Fruit fly (Drosophila melanogaster) whole organism, embryonic: ENCODE data around the gene RpL4.

Source experiments
- ATbp ChIP-seq: fragments of 200-800 bp; sonication (Bioruptor generic); optimal IDR thresholded peaks from 2 replicates; lab custom pipeline; 2017; ENCODE audit warnings: missing biosample characterization, mild to moderate bottlenecking, missing genetic modification characterization, missing genetic modification reagents
- Aef1 ChIP-seq: fragments of 200-800 bp; sonication (Bioruptor generic); IDR thresholded peaks from 3 replicates; pipeline ENCODE4 v1.3.6; 2022; ENCODE audit warnings: missing biosample characterization, missing genetic modification characterization
- Asciz ChIP-seq: fragments of 200-800 bp; sonication (Bioruptor generic); optimal IDR thresholded peaks from 2 replicates; lab custom pipeline; 2017; ENCODE audit warnings: missing biosample characterization, mild to moderate bottlenecking, missing genetic modification characterization, missing genetic modification reagents
- Bgb ChIP-seq: fragments of 200-800 bp; sonication (Bioruptor generic); IDR thresholded peaks from 2 replicates; pipeline ENCODE4 v1.3.6; 2022; ENCODE audit warnings: missing biosample characterization, missing genetic modification characterization; ENCODE audit not compliant: partially characterized antibody
- CG1024 ChIP-seq: fragments of 200-800 bp; sonication (Bioruptor generic); IDR thresholded peaks from 2 replicates; pipeline ENCODE4 v1.3.6; 2022; ENCODE audit warnings: missing biosample characterization, missing genetic modification characterization
- CG10543 ChIP-seq: fragments of 200-800 bp; sonication (Bioruptor generic); optimal IDR thresholded peaks from 3 replicates; lab custom pipeline; 2017; ENCODE audit warnings: missing biosample characterization, mild to moderate bottlenecking, missing genetic modification characterization, moderate library complexity
- CG13287 ChIP-seq: fragments of 200-800 bp; sonication (Bioruptor generic); IDR thresholded peaks from 2 replicates; pipeline ENCODE4 v1.3.6; 2022; ENCODE audit warnings: missing biosample characterization, missing genetic modification characterization; ENCODE audit not compliant: partially characterized antibody
- CG13624 ChIP-seq: fragments of 200-800 bp; sonication (Bioruptor generic); optimal IDR thresholded peaks from 2 replicates; lab custom pipeline; 2016; ENCODE audit warnings: missing biosample characterization, missing genetic modification characterization
- CG16863 ChIP-seq: fragments of 200-800 bp; sonication (Bioruptor generic); optimal IDR thresholded peaks from 3 replicates; lab custom pipeline; 2016; ENCODE audit warnings: missing biosample characterization, missing genetic modification characterization
- CG17359 ChIP-seq: fragments of 200-800 bp; sonication (Bioruptor generic); optimal IDR thresholded peaks from 3 replicates; lab custom pipeline; 2018; ENCODE audit warnings: missing biosample characterization, mild to moderate bottlenecking, missing genetic modification characterization, moderate library complexity
- CG17385 ChIP-seq: fragments of 200-800 bp; sonication (Bioruptor generic); optimal IDR thresholded peaks from 3 replicates; lab custom pipeline; 2018; ENCODE audit warnings: missing biosample characterization, mild to moderate bottlenecking, missing genetic modification characterization
- CG18599 ChIP-seq: fragments of 200-800 bp; sonication (Bioruptor generic); optimal IDR thresholded peaks from 3 replicates; lab custom pipeline; 2017; ENCODE audit warnings: missing biosample characterization, missing genetic modification characterization, mild to moderate bottlenecking, moderate library complexity, missing genetic modification reagents
- CG2116 ChIP-seq: fragments of 200-800 bp; sonication (Bioruptor generic); optimal IDR thresholded peaks from 3 replicates; lab custom pipeline; 2018; ENCODE audit warnings: missing biosample characterization, mild to moderate bottlenecking, missing genetic modification characterization
- CG34376 ChIP-seq: fragments of 200-800 bp; sonication (Bioruptor generic); optimal IDR thresholded peaks from 2 replicates; lab custom pipeline; 2018; ENCODE audit warnings: missing biosample characterization, mild to moderate bottlenecking, missing genetic modification characterization
- CG34422 ChIP-seq: fragments of 200-800 bp; sonication (Bioruptor generic); IDR thresholded peaks from 3 replicates; pipeline ENCODE4 v1.3.6; 2022; ENCODE audit warnings: missing biosample characterization, missing genetic modification characterization
- CG43689 ChIP-seq: fragments of 200-800 bp; sonication (Bioruptor generic); IDR thresholded peaks from 2 replicates; pipeline ENCODE4 v1.3.6; 2022; ENCODE audit warnings: missing biosample characterization, missing genetic modification characterization
- CG4617 ChIP-seq: fragments of 200-800 bp; sonication (Bioruptor generic); optimal IDR thresholded peaks from 3 replicates; lab custom pipeline; 2016; ENCODE audit warnings: missing biosample characterization, missing genetic modification characterization, borderline replicate concordance
- CG6175 ChIP-seq: fragments of 200-800 bp; sonication (Bioruptor generic); IDR thresholded peaks from 3 replicates; pipeline ENCODE4 v1.3.6; 2022; ENCODE audit warnings: missing biosample characterization, missing genetic modification characterization
- CG7786 ChIP-seq: fragments of 200-800 bp; sonication (Bioruptor generic); optimal IDR thresholded peaks from 2 replicates; lab custom pipeline; 2016; ENCODE audit warnings: missing biosample characterization, missing genetic modification characterization
- CG9876 ChIP-seq: fragments of 200-800 bp; sonication (Bioruptor generic); optimal IDR thresholded peaks from 2 replicates; lab custom pipeline; 2016; ENCODE audit warnings: missing biosample characterization, missing genetic modification characterization
- D ChIP-seq, 2 experiments: fragments of 200-800 bp in 1 of 2; fragments of >200 bp in 1 of 2; sonication (Bioruptor generic) in 1 of 2; optimal IDR thresholded peaks; 2 replicates in 1 of 2; 3 replicates in 1 of 2; lab custom pipeline; 2017; ENCODE audit warnings: mild to moderate bottlenecking in 1 of 2, missing biosample characterization in 1 of 2, missing genetic modification characterization in 1 of 2, missing genetic modification reagents in 1 of 2
- ERR ChIP-seq: fragments of 200-800 bp; sonication (Bioruptor generic); optimal IDR thresholded peaks from 2 replicates; lab custom pipeline; 2016; ENCODE audit warnings: missing biosample characterization, missing genetic modification characterization
- Gug ChIP-seq: fragments of 200-800 bp; sonication (Bioruptor generic); IDR thresholded peaks from 4 replicates; pipeline ENCODE4 v1.3.6; 2022; ENCODE audit warnings: missing biosample characterization, missing genetic modification characterization
- H2.0 ChIP-seq: fragments of 200-800 bp; sonication (Bioruptor generic); IDR thresholded peaks from 2 replicates; pipeline ENCODE4 v1.3.6; 2022; ENCODE audit warnings: missing biosample characterization, missing genetic modification characterization
- Jarid2 ChIP-seq: fragments of 200-800 bp; sonication (Bioruptor generic); optimal IDR thresholded peaks from 3 replicates; lab custom pipeline; 2017; ENCODE audit warnings: mild to moderate bottlenecking, missing biosample characterization, missing genetic modification reagents, missing genetic modification characterization
- MBD-R2 ChIP-seq: fragments of 200-800 bp; sonication (Bioruptor generic); IDR thresholded peaks from 2 replicates; pipeline ENCODE4 v1.3.6; 2022; ENCODE audit warnings: missing biosample characterization, missing genetic modification characterization
- MESR4 ChIP-seq: fragments of 200-800 bp; sonication (Bioruptor generic); optimal IDR thresholded peaks from 2 replicates; lab custom pipeline; 2018; ENCODE audit warnings: missing biosample characterization, mild to moderate bottlenecking, missing genetic modification characterization, moderate library complexity
- Meics ChIP-seq: fragments of 200-800 bp; sonication (Bioruptor generic); optimal IDR thresholded peaks from 2 replicates; lab custom pipeline; 2017; ENCODE audit warnings: missing biosample characterization, mild to moderate bottlenecking, missing genetic modification characterization
- NFAT ChIP-seq: fragments of 200-800 bp; sonication (Bioruptor generic); IDR thresholded peaks from 2 replicates; pipeline ENCODE4 v1.3.6; 2022; ENCODE audit warnings: missing biosample characterization, missing genetic modification characterization
- Pdp1 ChIP-seq, 2 experiments: fragments of 200-800 bp; sonication (Bioruptor generic); optimal IDR thresholded peaks; 3 replicates each; lab custom pipeline; 2016; ENCODE audit warnings: missing biosample characterization in 2 of 2, missing genetic modification characterization in 2 of 2, mild to moderate bottlenecking in 1 of 2, moderate library complexity in 1 of 2
- Sry-β ChIP-seq: fragments of 200-800 bp; sonication (Bioruptor generic); optimal IDR thresholded peaks from 2 replicates; lab custom pipeline; 2018; ENCODE audit warnings: missing biosample characterization, mild to moderate bottlenecking, missing genetic modification characterization, moderate library complexity
- bab2 ChIP-seq: fragments of 200-800 bp; sonication (Bioruptor generic); optimal IDR thresholded peaks from 2 replicates; lab custom pipeline; 2016; ENCODE audit warnings: missing biosample characterization, missing genetic modification characterization
- chinmo ChIP-seq: fragments of 200-800 bp; sonication (Bioruptor generic); IDR thresholded peaks from 4 replicates; pipeline ENCODE4 v1.3.6; 2022; ENCODE audit warnings: missing biosample characterization, missing genetic modification characterization; ENCODE audit not compliant: partially characterized antibody
- corto ChIP-seq: fragments of 200-800 bp; sonication (Bioruptor generic); optimal IDR thresholded peaks from 2 replicates; lab custom pipeline; 2016; ENCODE audit warnings: missing biosample characterization, mild to moderate bottlenecking, missing genetic modification characterization, moderate library complexity
- ind ChIP-seq: fragments of 200-800 bp; sonication (Bioruptor generic); optimal IDR thresholded peaks from 3 replicates; lab custom pipeline; 2016; ENCODE audit warnings: missing biosample characterization, missing genetic modification characterization
- kah ChIP-seq: fragments of 200-800 bp; sonication (Bioruptor generic); optimal IDR thresholded peaks from 2 replicates; lab custom pipeline; 2018; ENCODE audit warnings: missing biosample characterization, mild to moderate bottlenecking, missing genetic modification characterization
- lab ChIP-seq: fragments of 200-800 bp; sonication (Bioruptor generic); optimal IDR thresholded peaks from 3 replicates; lab custom pipeline; 2017; ENCODE audit warnings: missing biosample characterization, missing genetic modification characterization, mild to moderate bottlenecking, moderate library complexity, missing genetic modification reagents
- pfk ChIP-seq: fragments of 200-800 bp; sonication (Bioruptor generic); optimal IDR thresholded peaks from 2 replicates; lab custom pipeline; 2018; ENCODE audit warnings: missing biosample characterization, mild to moderate bottlenecking, missing genetic modification characterization, moderate library complexity
- slou ChIP-seq: fragments of 200-800 bp; sonication (Bioruptor generic); optimal IDR thresholded peaks from 3 replicates; lab custom pipeline; 2016; ENCODE audit warnings: missing biosample characterization, missing genetic modification characterization
- sug ChIP-seq: fragments of 200-800 bp; optimal IDR thresholded peaks from 2 replicates; lab custom pipeline; 2019; ENCODE audit warnings: missing biosample characterization, mild to moderate bottlenecking, missing genetic modification characterization, moderate library complexity
- tio ChIP-seq: fragments of 200-800 bp; sonication (Bioruptor generic); optimal IDR thresholded peaks from 2 replicates; lab custom pipeline; 2017; ENCODE audit warnings: missing biosample characterization, missing genetic modification characterization, inconsistent platforms
- twi ChIP-seq: fragments of 200-800 bp; optimal IDR thresholded peaks from 2 replicates; lab custom pipeline; 2019; ENCODE audit warnings: missing biosample characterization, mild to moderate bottlenecking, missing genetic modification characterization, moderate library complexity
- usp ChIP-seq: fragments of >200 bp; optimal IDR thresholded peaks from 2 replicates; lab custom pipeline; 2017; ENCODE audit warnings: missing biosample characterization, missing genetic modification characterization
- zen ChIP-seq: fragments of 200-800 bp; sonication (Bioruptor generic); optimal IDR thresholded peaks from 3 replicates; lab custom pipeline; 2018; ENCODE audit warnings: missing biosample characterization, mild to moderate bottlenecking, missing genetic modification characterization, moderate library complexity

Gene RpL4

DNA sequence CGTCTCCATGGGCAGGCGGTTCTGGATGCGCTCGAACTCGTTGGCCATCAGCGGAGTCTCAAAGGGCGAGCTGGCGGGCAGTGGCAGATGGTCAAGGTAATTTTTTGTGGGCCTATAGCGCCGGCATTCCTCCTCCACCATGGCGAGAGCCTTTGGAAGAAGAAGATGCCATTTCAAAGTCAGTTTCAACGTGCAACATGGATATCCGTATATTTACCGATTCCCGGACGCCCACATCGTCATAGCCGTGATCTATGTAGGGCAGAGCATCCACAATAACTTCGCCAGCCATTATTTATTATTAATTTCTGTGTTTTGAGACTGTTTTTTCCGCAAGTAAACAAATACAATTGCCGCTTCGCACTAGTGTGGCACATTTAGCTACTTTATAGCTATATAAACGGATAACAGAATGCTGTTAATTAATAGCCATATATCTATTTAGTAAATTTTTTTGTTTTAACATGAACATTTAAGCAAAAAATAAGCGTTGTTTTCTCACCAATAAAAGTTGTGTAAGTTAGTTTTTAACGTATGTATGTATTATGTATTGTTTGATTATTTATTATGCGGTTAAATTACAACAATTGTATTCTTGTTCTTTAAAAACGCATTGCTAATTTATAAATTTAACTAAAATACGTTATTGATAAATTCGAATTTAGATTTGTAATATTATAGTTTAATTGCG lies 494 bp upstream of the RpL4 start, which contains the start of gene BCAS2:
Gene BCAS2, minus strand, starts transcription at position 375 of the 691 bp plus-strand sequence.
- TF ChIP-seq Sry-β = peak; percentile 89
- no peak for TF ChIP-seq D (optimal IDR thresholded peaks at IDR 0.05; lab: Kevin White, UChicago)
- no peak for TF ChIP-seq D (GFP tag; optimal IDR thresholded peaks at IDR 0.05; lab: Kevin White, UChicago)
- TF ChIP-seq MESR4 (GFP tag; lab: Kevin White, UChicago) = peak; percentile 55
- TF ChIP-seq MBD-R2 (GFP tag; lab: Robert Waterston, UW) = peak; percentile 64
- peak; percentile 68 for TF ChIP-seq CG17385
- TF ChIP-seq CG34422 = 0 out of 3 replicates have a peak, but pooled peaks have one; percentile 26
- TF ChIP-seq corto (GFP tag; lab: Kevin White, UChicago) = no peak
- no peak for TF ChIP-seq ERR
- TF ChIP-seq, all 482 proteins: peak for 5

DNA sequence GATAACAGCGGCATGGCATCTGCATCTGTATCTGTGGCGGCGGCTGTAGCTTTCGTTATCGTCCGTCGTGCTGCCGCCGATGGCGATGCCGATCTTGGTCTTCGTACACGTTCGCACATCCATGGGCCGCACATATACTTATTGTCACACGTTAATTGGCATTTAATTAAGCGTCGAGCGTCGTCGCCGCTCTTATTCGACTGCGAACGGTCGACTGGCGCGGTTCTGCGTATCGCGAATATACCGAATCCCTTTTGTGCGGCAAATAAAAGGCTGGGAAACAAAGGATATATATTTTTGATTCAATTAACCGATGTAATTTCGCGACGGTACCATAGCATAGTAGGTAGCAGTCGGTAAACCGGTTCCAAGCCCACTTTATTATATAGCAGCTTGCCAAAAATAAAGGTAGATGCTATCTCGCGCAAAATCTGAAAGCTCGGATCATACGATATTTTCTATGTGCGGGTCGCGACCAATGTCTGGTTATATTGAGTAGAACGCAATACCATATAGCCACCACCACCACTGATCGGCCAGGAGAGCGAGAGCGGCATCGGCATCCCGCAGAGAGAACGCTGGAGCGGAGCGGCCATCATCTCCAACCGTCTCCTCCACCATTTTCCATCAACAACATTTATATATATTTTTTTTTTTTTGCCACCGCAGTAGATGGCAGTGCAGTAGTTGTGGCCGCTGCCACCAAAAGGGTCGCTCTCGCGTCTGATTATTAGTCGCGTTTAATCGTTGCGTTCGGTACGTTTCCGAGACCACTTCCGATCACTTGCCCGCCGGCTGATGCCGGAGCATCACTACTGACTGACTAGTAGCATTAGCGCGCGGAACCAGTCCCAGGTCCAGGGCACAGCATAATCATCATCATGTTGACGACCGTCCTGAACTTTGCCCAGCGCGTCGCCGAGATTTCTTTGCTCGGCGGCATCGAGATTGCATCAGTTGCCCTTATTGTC lies 2.7 kb downstream of the RpL4 start, which contains the start of gene mino:
Gene mino, plus strand, starts transcription at position 192 of the 971 bp plus-strand sequence.
- TF ChIP-seq pfk (GFP tag; lab: Kevin White, UChicago) (no peak), tio (GFP tag; lab: Kevin White, UChicago) (no peak), CG18599 (GFP tag; lab: Kevin White, UChicago) (peak; percentile 7), bab2 (no peak), NFAT (GFP tag; lab: Robert Waterston, UW) (no peak), CG10543 (GFP tag; lab: Kevin White, UChicago) (peak; percentile 83), CG1024 (no peak), usp (GFP tag; lab: Kevin White, UChicago) (no peak), CG17359 (tag; lab: Kevin White, UChicago) (no peak), Pdp1 (GFP tag; optimal IDR thresholded peaks at IDR 0.05; lab: Kevin White, UChicago) (no peak), ind (GFP tag; lab: Kevin White, UChicago) (no peak), CG4617 (GFP tag; lab: Kevin White, UChicago) (no peak), twi (tag; lab: Kevin White, UChicago) (no peak), lab (peak; percentile 21), CG16863 (GFP tag; lab: Kevin White, UChicago) (no peak), CG13287 (GFP tag; lab: Robert Waterston, UW) (0 out of 2 replicates have a peak, but pooled peaks have one; percentile 19), chinmo (peak; percentile 73; the same call in 3 of the 4 replicates), CG34376 (GFP tag; lab: Kevin White, UChicago) (peak; percentile 80), sug (tag; lab: Kevin White, UChicago) (peak; percentile 70), Meics (peak; percentile 24), ATbp (GFP tag; lab: Kevin White, UChicago) (no peak), Gug (no peak), CG43689 (GFP tag; lab: Robert Waterston, UW) (0 out of 2 replicates have a peak, but pooled peaks have one; percentile 6), H2.0 (GFP tag; lab: Robert Waterston, UW) (no peak), CG6175 (GFP tag; lab: Robert Waterston, UW) (0 out of 3 replicates have a peak, but pooled peaks have one; percentile 50), zen (tag; lab: Kevin White, UChicago) (peak; percentile 44), CG7786 (GFP tag; lab: Kevin White, UChicago) (no peak), kah (GFP tag; lab: Kevin White, UChicago) (peak; percentile 7), Aef1 (no peak), CG13624 (GFP tag; lab: Kevin White, UChicago) (peak; percentile 57), Asciz (GFP tag; lab: Kevin White, UChicago) (no peak), CG9876 (GFP tag; lab: Kevin White, UChicago) (no peak), Bgb (GFP tag; lab: Robert Waterston, UW) (no peak), CG2116 (no peak), Jarid2 (GFP tag; lab: Kevin White, UChicago) (peak; percentile 17), slou (GFP tag; lab: Kevin White, UChicago) (no peak)
